Fruit fly (Drosophila melanogaster) whole organism, embryonic: Measurements from ENCODE around the gene CG42784.

Experiments used
- Bteb2 ChIP-seq: fragments of 200-800 bp; sonication (Bioruptor generic); optimal IDR thresholded peaks from 2 replicates; lab custom pipeline; 2016; ENCODE audit warnings: missing biosample characterization, missing genetic modification characterization
- CG10209 ChIP-seq: fragments of 200-800 bp; sonication (Bioruptor generic); optimal IDR thresholded peaks from 3 replicates; lab custom pipeline; 2017; ENCODE audit warnings: missing biosample characterization, mild to moderate bottlenecking, missing genetic modification characterization, missing genetic modification reagents
- CG12659 ChIP-seq: fragments of 200-800 bp; sonication (Bioruptor generic); optimal IDR thresholded peaks from 3 replicates; lab custom pipeline; 2017; ENCODE audit warnings: mild to moderate bottlenecking, missing biosample characterization, missing genetic modification reagents, missing genetic modification characterization
- CG15696 ChIP-seq: fragments of 200-800 bp; sonication (Bioruptor generic); optimal IDR thresholded peaks from 2 replicates; lab custom pipeline; 2019; ENCODE audit warnings: missing biosample characterization, mild to moderate bottlenecking, missing genetic modification characterization, moderate library complexity
- CG1602 ChIP-seq: fragments of 200-800 bp; sonication (Bioruptor generic); optimal IDR thresholded peaks from 3 replicates; lab custom pipeline; 2016; ENCODE audit warnings: missing biosample characterization, missing genetic modification characterization
- CG18599 ChIP-seq: fragments of 200-800 bp; sonication (Bioruptor generic); optimal IDR thresholded peaks from 3 replicates; lab custom pipeline; 2017; ENCODE audit warnings: missing biosample characterization, missing genetic modification characterization, mild to moderate bottlenecking, moderate library complexity, missing genetic modification reagents
- CG2120 ChIP-seq: fragments of 200-800 bp; sonication (Bioruptor generic); optimal IDR thresholded peaks from 3 replicates; lab custom pipeline; 2016; ENCODE audit warnings: missing biosample characterization, missing genetic modification characterization
- CG2712 ChIP-seq: fragments of 200-800 bp; optimal IDR thresholded peaks from 3 replicates; lab custom pipeline; 2019; ENCODE audit warnings: missing biosample characterization, mild to moderate bottlenecking, missing genetic modification characterization, moderate library complexity
- CG31365 ChIP-seq: fragments of 200-800 bp; sonication (Bioruptor generic); optimal IDR thresholded peaks from 2 replicates; lab custom pipeline; 2018; ENCODE audit warnings: missing biosample characterization, mild to moderate bottlenecking, missing genetic modification characterization
- CG4617 ChIP-seq: fragments of 200-800 bp; sonication (Bioruptor generic); optimal IDR thresholded peaks from 3 replicates; lab custom pipeline; 2016; ENCODE audit warnings: missing biosample characterization, missing genetic modification characterization, borderline replicate concordance
- CG6654 ChIP-seq: fragments of 200-800 bp; sonication (Bioruptor generic); optimal IDR thresholded peaks from 2 replicates; lab custom pipeline; 2017; ENCODE audit warnings: missing biosample characterization, mild to moderate bottlenecking, missing genetic modification characterization
- CG6813 ChIP-seq: fragments of 200-800 bp; sonication (Bioruptor generic); optimal IDR thresholded peaks from 2 replicates; lab custom pipeline; 2017; ENCODE audit warnings: missing biosample characterization, missing genetic modification characterization, mild to moderate bottlenecking, moderate library complexity, missing genetic modification reagents
- CG7928 ChIP-seq: fragments of 200-800 bp; sonication (Bioruptor generic); optimal IDR thresholded peaks from 2 replicates; lab custom pipeline; 2017; ENCODE audit warnings: missing biosample characterization, mild to moderate bottlenecking, missing genetic modification characterization
- CG8359 ChIP-seq: fragments of 200-800 bp; sonication (Bioruptor generic); optimal IDR thresholded peaks from 2 replicates; lab custom pipeline; 2017; ENCODE audit warnings: missing biosample characterization, mild to moderate bottlenecking, missing genetic modification characterization, borderline replicate concordance
- CG9932 ChIP-seq: fragments of 200-800 bp; sonication (Bioruptor generic); IDR thresholded peaks from 2 replicates; pipeline ENCODE4 v1.3.6; 2022; ENCODE audit warnings: missing biosample characterization, missing genetic modification characterization
- CoRest ChIP-seq: fragments of 200-800 bp; sonication (Bioruptor generic); optimal IDR thresholded peaks from 3 replicates; lab custom pipeline; 2018; ENCODE audit warnings: missing biosample characterization, mild to moderate bottlenecking, missing genetic modification characterization, moderate library complexity
- Deaf1 ChIP-seq: fragments of 200-800 bp; optimal IDR thresholded peaks from 3 replicates; lab custom pipeline; 2019; ENCODE audit warnings: missing biosample characterization, mild to moderate bottlenecking, missing genetic modification characterization, moderate library complexity
- Dek ChIP-seq: fragments of 200-800 bp; sonication (Bioruptor generic); optimal IDR thresholded peaks from 3 replicates; lab custom pipeline; 2019; ENCODE audit warnings: missing biosample characterization, mild to moderate bottlenecking, missing genetic modification characterization, moderate library complexity
- Hey ChIP-seq: fragments of 200-800 bp; sonication (Bioruptor generic); optimal IDR thresholded peaks from 3 replicates; lab custom pipeline; 2018; ENCODE audit warnings: missing biosample characterization, mild to moderate bottlenecking, missing genetic modification characterization
- Hmr ChIP-seq: fragments of 200-800 bp; sonication (Bioruptor generic); optimal IDR thresholded peaks from 3 replicates; lab custom pipeline; 2017; ENCODE audit warnings: mild to moderate bottlenecking, missing biosample characterization, missing genetic modification reagents, missing genetic modification characterization
- Hr78 ChIP-seq, 2 experiments: fragments of 200-800 bp in 1 of 2; fragments of >200 bp in 1 of 2; sonication (Bioruptor generic) in 1 of 2; optimal IDR thresholded peaks; 2 replicates each; lab custom pipeline; 2017 to 2019; ENCODE audit warnings: missing biosample characterization in 2 of 2, missing genetic modification characterization in 2 of 2, mild to moderate bottlenecking in 1 of 2, moderate library complexity in 1 of 2
- Meics ChIP-seq: fragments of 200-800 bp; sonication (Bioruptor generic); optimal IDR thresholded peaks from 2 replicates; lab custom pipeline; 2017; ENCODE audit warnings: missing biosample characterization, mild to moderate bottlenecking, missing genetic modification characterization
- Oaz ChIP-seq: fragments of 200-800 bp; sonication (Bioruptor generic); IDR thresholded peaks from 2 replicates; pipeline ENCODE4 v1.3.6; 2022; ENCODE audit warnings: missing biosample characterization, missing genetic modification characterization
- Oli ChIP-seq: fragments of 200-800 bp; sonication (Bioruptor generic); optimal IDR thresholded peaks from 2 replicates; lab custom pipeline; 2018; ENCODE audit warnings: missing biosample characterization, mild to moderate bottlenecking, missing genetic modification characterization, moderate library complexity
- Ravus ChIP-seq: fragments of 200-800 bp; sonication (Bioruptor generic); IDR thresholded peaks from 2 replicates; pipeline ENCODE4 v1.3.6; 2022; ENCODE audit warnings: missing biosample characterization, missing genetic modification characterization
- Scr ChIP-seq: fragments of 200-800 bp; sonication (Bioruptor generic); IDR thresholded peaks from 2 replicates; pipeline ENCODE4 v1.3.6; 2022; ENCODE audit warnings: missing biosample characterization, missing genetic modification characterization; ENCODE audit not compliant: partially characterized antibody
- caup ChIP-seq: fragments of 200-800 bp; sonication (Bioruptor generic); optimal IDR thresholded peaks from 3 replicates; lab custom pipeline; 2017; ENCODE audit warnings: missing biosample characterization, mild to moderate bottlenecking, missing genetic modification characterization, moderate library complexity; ENCODE audit not compliant: severe bottlenecking
- crp ChIP-seq, 2 experiments: fragments of 200-800 bp; sonication (Bioruptor generic); optimal IDR thresholded peaks; 2 replicates in 1 of 2; 3 replicates in 1 of 2; lab custom pipeline; 2017; ENCODE audit warnings: missing biosample characterization in 2 of 2, missing genetic modification characterization in 2 of 2, mild to moderate bottlenecking in 1 of 2, moderate library complexity in 1 of 2
- dmrt99B ChIP-seq: fragments of 200-800 bp; sonication (Bioruptor generic); optimal IDR thresholded peaks from 2 replicates; lab custom pipeline; 2018; ENCODE audit warnings: missing biosample characterization, mild to moderate bottlenecking, missing genetic modification characterization, moderate library complexity
- emc ChIP-seq: fragments of 200-800 bp; sonication (Bioruptor generic); optimal IDR thresholded peaks from 2 replicates; lab custom pipeline; 2016; ENCODE audit warnings: missing biosample characterization, missing genetic modification characterization
- fu2 ChIP-seq: fragments of 200-800 bp; sonication (Bioruptor generic); optimal IDR thresholded peaks from 2 replicates; lab custom pipeline; 2016; ENCODE audit warnings: missing biosample characterization, missing genetic modification characterization
- gem ChIP-seq: fragments of 200-800 bp; sonication (Bioruptor generic); optimal IDR thresholded peaks from 2 replicates; lab custom pipeline; 2019; ENCODE audit warnings: missing biosample characterization, mild to moderate bottlenecking, missing genetic modification characterization, moderate library complexity
- kah ChIP-seq: fragments of 200-800 bp; sonication (Bioruptor generic); optimal IDR thresholded peaks from 2 replicates; lab custom pipeline; 2018; ENCODE audit warnings: missing biosample characterization, mild to moderate bottlenecking, missing genetic modification characterization
- lab ChIP-seq: fragments of 200-800 bp; sonication (Bioruptor generic); optimal IDR thresholded peaks from 3 replicates; lab custom pipeline; 2017; ENCODE audit warnings: missing biosample characterization, missing genetic modification characterization, mild to moderate bottlenecking, moderate library complexity, missing genetic modification reagents
- lilli ChIP-seq: fragments of 200-800 bp; sonication (Bioruptor generic); optimal IDR thresholded peaks from 3 replicates; lab custom pipeline; 2016; ENCODE audit warnings: missing biosample characterization, missing genetic modification characterization
- nom ChIP-seq: fragments of 200-800 bp; sonication (Bioruptor generic); optimal IDR thresholded peaks from 2 replicates; lab custom pipeline; 2017; ENCODE audit warnings: missing biosample characterization, missing genetic modification characterization, mild to moderate bottlenecking, moderate library complexity, missing genetic modification reagents
- odd ChIP-seq: fragments of 200-800 bp; sonication (Bioruptor generic); optimal IDR thresholded peaks from 2 replicates; lab custom pipeline; 2017; ENCODE audit warnings: missing biosample characterization, mild to moderate bottlenecking, missing genetic modification characterization
- otp ChIP-seq: fragments of 200-800 bp; sonication (Bioruptor generic); IDR thresholded peaks from 3 replicates; pipeline ENCODE4, ENCODE4 v1.3.6; 2022; ENCODE audit warnings: missing biosample characterization, missing genetic modification characterization
- pnt ChIP-seq: fragments of 200-800 bp; sonication (Bioruptor generic); optimal IDR thresholded peaks from 3 replicates; lab custom pipeline; 2016; ENCODE audit warnings: missing biosample characterization, missing genetic modification characterization
- prd ChIP-seq, 3 experiments: fragments of >200 bp in 2 of 3; fragments of 200-800 bp in 1 of 3; sonication (Bioruptor generic) in 1 of 3; optimal IDR thresholded peaks in 2 of 3; IDR thresholded peaks in 1 of 3; 2 replicates in 2 of 3; 3 replicates in 1 of 3; pipeline versions ENCODE4 v1.3.6 to Lab custom; 2017 to 2022; ENCODE audit warnings: missing biosample characterization in 1 of 3, missing genetic modification characterization in 1 of 3
- pros ChIP-seq: fragments of 200-800 bp; sonication (Bioruptor generic); optimal IDR thresholded peaks from 3 replicates; lab custom pipeline; 2019; ENCODE audit warnings: missing biosample characterization, mild to moderate bottlenecking, missing genetic modification characterization, moderate library complexity
- ranshi ChIP-seq: fragments of 200-800 bp; sonication (Bioruptor generic); IDR thresholded peaks from 2 replicates; pipeline ENCODE4 v1.3.6; 2022; ENCODE audit warnings: missing biosample characterization, missing genetic modification characterization
- sens ChIP-seq: fragments of 200-800 bp; sonication (Bioruptor generic); peaks from one replicate; lab custom pipeline; 2016; ENCODE audit warnings: missing biosample characterization, missing genetic modification characterization
- sim ChIP-seq: fragments of 200-800 bp; sonication (Bioruptor generic); IDR thresholded peaks from 2 replicates; pipeline ENCODE4 v1.3.6; 2022; ENCODE audit warnings: missing biosample characterization, missing genetic modification characterization
- slou ChIP-seq: fragments of 200-800 bp; sonication (Bioruptor generic); optimal IDR thresholded peaks from 3 replicates; lab custom pipeline; 2016; ENCODE audit warnings: missing biosample characterization, missing genetic modification characterization
- tio ChIP-seq: fragments of 200-800 bp; sonication (Bioruptor generic); optimal IDR thresholded peaks from 2 replicates; lab custom pipeline; 2017; ENCODE audit warnings: missing biosample characterization, missing genetic modification characterization, inconsistent platforms

The CG42784 gene

DNA sequence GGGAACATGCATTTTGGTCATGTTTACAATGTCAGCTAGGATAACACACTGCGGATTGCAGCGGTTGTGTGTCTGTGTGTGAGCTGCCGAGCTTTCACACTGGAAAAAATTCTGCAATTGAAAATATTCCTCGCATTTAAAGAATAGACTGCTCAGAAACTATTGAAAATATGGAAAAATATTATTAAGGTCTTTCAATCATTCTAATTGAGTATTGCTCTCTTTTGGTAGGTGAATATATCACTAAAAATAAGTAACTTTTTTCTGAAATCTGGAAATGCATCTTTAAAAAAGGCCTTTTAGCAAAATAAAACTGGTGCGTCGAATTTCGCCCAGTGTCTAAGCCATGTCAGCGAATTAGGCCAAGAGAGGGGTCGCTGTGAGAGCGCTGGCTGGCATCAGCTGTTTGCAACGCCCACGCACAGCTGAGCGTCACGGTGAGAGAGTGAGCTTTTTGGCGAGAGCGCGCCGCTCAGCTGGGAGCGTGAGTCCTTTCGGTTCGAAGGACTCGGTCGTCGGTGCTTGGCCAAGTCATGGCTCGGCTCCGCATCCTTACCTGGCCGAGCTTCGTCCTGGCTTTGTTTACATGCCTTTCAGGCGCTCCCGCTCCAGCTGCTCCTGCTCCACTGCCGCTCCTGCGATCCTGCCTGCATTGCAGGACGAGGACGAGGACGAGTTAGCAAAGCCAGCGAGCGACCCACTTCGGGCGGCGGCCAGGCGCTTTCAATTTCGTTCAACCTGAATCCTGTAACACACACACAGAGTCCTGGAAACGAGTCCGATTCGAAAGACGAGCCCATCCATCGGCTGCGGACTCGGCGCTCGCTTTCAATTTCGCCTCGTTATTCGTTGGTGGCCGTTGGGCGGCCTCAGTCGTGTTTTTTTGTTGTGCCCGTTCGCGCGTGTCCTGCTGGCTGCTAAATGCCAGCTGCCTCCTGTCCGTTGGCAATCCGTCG lies 46.0 kb downstream of the CG42784 start, which contains the start of gene CG46308 (continued):
- TF ChIP-seq CG1602 (GFP tag; lab: Kevin White, UChicago), result no peak
- peak; percentile 48 for TF ChIP-seq dmrt99B (tag; lab: Kevin White, UChicago)
- no peak for TF ChIP-seq Ravus (GFP tag; lab: Robert Waterston, UW)
- TF ChIP-seq CG2120 (GFP tag; lab: Kevin White, UChicago), result peak; percentile 73
- peak; percentile 2 for TF ChIP-seq slou (GFP tag; lab: Kevin White, UChicago)
- no peak for TF ChIP-seq Hr78 (GFP tag; optimal IDR thresholded peaks at IDR 0.05; lab: Kevin White, UChicago)
- no peak for TF ChIP-seq kah (GFP tag; lab: Kevin White, UChicago)
- TF ChIP-seq CG4617 (GFP tag; lab: Kevin White, UChicago), result no peak
- TF ChIP-seq tio, result peak; percentile 10
- no peak for TF ChIP-seq fu2 (GFP tag; lab: Kevin White, UChicago)
- peak; percentile 10 for TF ChIP-seq Dek (tag; lab: Kevin White, UChicago)
- peak; percentile 52 for TF ChIP-seq gem (tag; lab: Kevin White, UChicago)
- TF ChIP-seq Scr (GFP tag; lab: Robert Waterston, UW), result no peak
- no peak for TF ChIP-seq prd (optimal IDR thresholded peaks at IDR 0.05; lab: Kevin White, UChicago)
- peak; percentile 45; the same call in 2 of the 3 replicates for TF ChIP-seq prd (GFP tag; IDR thresholded peaks at IDR 0.05; lab: Robert Waterston, UW)
- no peak for TF ChIP-seq Bteb2 (GFP tag; lab: Kevin White, UChicago)
- TF ChIP-seq CG15696 (tag; lab: Kevin White, UChicago), result no peak
- peak; percentile 66 for TF ChIP-seq lab (GFP tag; lab: Kevin White, UChicago)
- no peak for TF ChIP-seq otp (GFP tag; lab: Robert Waterston, UW)
- peak; percentile 80 for TF ChIP-seq CG18599 (GFP tag; lab: Kevin White, UChicago)
- TF ChIP-seq CG7928, result no peak
- TF ChIP-seq caup (GFP tag; lab: Kevin White, UChicago), result peak; percentile 53
- TF ChIP-seq ranshi, result no peak
- TF ChIP-seq CG6813 (GFP tag; lab: Kevin White, UChicago), result no peak
- no peak for TF ChIP-seq odd (GFP tag; lab: Kevin White, UChicago)
- peak; percentile 38 for TF ChIP-seq CoRest (tag; lab: Kevin White, UChicago)
- peak; percentile 93 for TF ChIP-seq Deaf1
- peak; percentile 69 for TF ChIP-seq Hmr (GFP tag; lab: Kevin White, UChicago)
- TF ChIP-seq Hey (tag; lab: Kevin White, UChicago), result no peak
- TF ChIP-seq Meics (GFP tag; lab: Kevin White, UChicago), result peak; percentile 62
- TF ChIP-seq pnt (GFP tag; lab: Kevin White, UChicago), result peak; percentile 11
- TF ChIP-seq lilli (GFP tag; lab: Kevin White, UChicago), result peak; percentile 39
- no peak for TF ChIP-seq CG31365 (tag; lab: Kevin White, UChicago)
- no peak for TF ChIP-seq CG8359 (GFP tag; lab: Kevin White, UChicago)
- TF ChIP-seq CG10209, result peak; percentile 43
- TF ChIP-seq CG2712, result no peak
- peak in 1 of 2 experiments; percentile 56 for TF ChIP-seq crp (GFP tag; optimal IDR thresholded peaks at IDR 0.05; lab: Kevin White, UChicago)
- TF ChIP-seq CG9932 (GFP tag; lab: Robert Waterston, UW), result peak; percentile 29; the same call in 1 of the 2 replicates
- TF ChIP-seq nom (GFP tag; lab: Kevin White, UChicago), result no peak
- TF ChIP-seq pros (GFP tag; lab: Kevin White, UChicago), result no peak
- peak; percentile 60 for TF ChIP-seq sens (GFP tag; lab: Kevin White, UChicago)
- no peak for TF ChIP-seq Oaz (GFP tag; lab: Robert Waterston, UW)
- no peak for TF ChIP-seq CG6654
- TF ChIP-seq emc (GFP tag; lab: Kevin White, UChicago), result no peak
- peak; percentile 7 for TF ChIP-seq CG12659 (GFP tag; lab: Kevin White, UChicago)
- TF ChIP-seq sim (GFP tag; lab: Robert Waterston, UW), result no peak
- TF ChIP-seq Oli (tag; lab: Kevin White, UChicago), result peak; percentile 8
